Fruit fly (Drosophila melanogaster) whole organism, embryonic: ENCODE data around the gene CG9839.

ENCODE experiments used
- Adf1 ChIP-seq: fragments of 200-800 bp; sonication (Bioruptor generic); IDR thresholded peaks from 2 replicates; pipeline ENCODE4 v1.3.6; 2022; ENCODE audit warnings: missing biosample characterization, missing genetic modification characterization
- CG1024 ChIP-seq: fragments of 200-800 bp; sonication (Bioruptor generic); IDR thresholded peaks from 2 replicates; pipeline ENCODE4 v1.3.6; 2022; ENCODE audit warnings: missing biosample characterization, missing genetic modification characterization
- CG10543 ChIP-seq: fragments of 200-800 bp; sonication (Bioruptor generic); optimal IDR thresholded peaks from 3 replicates; lab custom pipeline; 2017; ENCODE audit warnings: missing biosample characterization, mild to moderate bottlenecking, missing genetic modification characterization, moderate library complexity
- CG11456 ChIP-seq: fragments of 200-800 bp; sonication (Bioruptor generic); IDR thresholded peaks from 3 replicates; pipeline ENCODE4 v1.3.6; 2022; ENCODE audit warnings: missing biosample characterization, missing genetic modification characterization
- CG12071 ChIP-seq: fragments of 200-800 bp; sonication (Bioruptor generic); optimal IDR thresholded peaks from 3 replicates; lab custom pipeline; 2018; ENCODE audit warnings: missing biosample characterization, mild to moderate bottlenecking, missing genetic modification characterization
- CG12942 ChIP-seq: fragments of 200-800 bp; sonication (Bioruptor generic); optimal IDR thresholded peaks from 3 replicates; lab custom pipeline; 2016; ENCODE audit warnings: missing biosample characterization, missing genetic modification characterization
- CG15269 ChIP-seq: fragments of 200-800 bp; sonication (Bioruptor generic); optimal IDR thresholded peaks from 2 replicates; lab custom pipeline; 2018; ENCODE audit warnings: missing biosample characterization, mild to moderate bottlenecking, missing genetic modification characterization, moderate library complexity
- CG1602 ChIP-seq: fragments of 200-800 bp; sonication (Bioruptor generic); optimal IDR thresholded peaks from 3 replicates; lab custom pipeline; 2016; ENCODE audit warnings: missing biosample characterization, missing genetic modification characterization
- CG16815 ChIP-seq: fragments of 200-800 bp; sonication (Bioruptor generic); optimal IDR thresholded peaks from 3 replicates; lab custom pipeline; 2017; ENCODE audit warnings: missing biosample characterization, mild to moderate bottlenecking, missing genetic modification characterization
- CG2129 ChIP-seq: fragments of 200-800 bp; sonication (Bioruptor generic); IDR thresholded peaks from 2 replicates; pipeline ENCODE4 v1.3.6; 2022; ENCODE audit warnings: missing biosample characterization, missing genetic modification characterization; ENCODE audit not compliant: partially characterized antibody
- CG2199 ChIP-seq: fragments of 200-800 bp; sonication (Bioruptor generic); IDR thresholded peaks from 3 replicates; pipeline ENCODE4 v1.3.6; 2022; ENCODE audit warnings: missing biosample characterization, missing genetic modification characterization
- CG33557 ChIP-seq: fragments of 200-800 bp; sonication (Bioruptor generic); optimal IDR thresholded peaks from 2 replicates; lab custom pipeline; 2019; ENCODE audit warnings: missing biosample characterization, mild to moderate bottlenecking, missing genetic modification characterization, moderate library complexity
- CG34376 ChIP-seq: fragments of 200-800 bp; sonication (Bioruptor generic); optimal IDR thresholded peaks from 2 replicates; lab custom pipeline; 2018; ENCODE audit warnings: missing biosample characterization, mild to moderate bottlenecking, missing genetic modification characterization
- CG3838 ChIP-seq: fragments of 200-800 bp; sonication (Bioruptor generic); optimal IDR thresholded peaks from 3 replicates; lab custom pipeline; 2016; ENCODE audit warnings: missing biosample characterization, missing genetic modification characterization
- CG5180 ChIP-seq: fragments of 200-800 bp; sonication (Bioruptor generic); optimal IDR thresholded peaks from 3 replicates; lab custom pipeline; 2017; ENCODE audit warnings: missing biosample characterization, missing genetic modification characterization, mild to moderate bottlenecking, moderate library complexity, missing genetic modification reagents
- CG6683 ChIP-seq: fragments of 200-800 bp; sonication (Bioruptor generic); optimal IDR thresholded peaks from 2 replicates; lab custom pipeline; 2017; ENCODE audit warnings: missing biosample characterization, mild to moderate bottlenecking, missing genetic modification characterization, missing genetic modification reagents
- CG6765 ChIP-seq: fragments of 200-800 bp; sonication (Bioruptor generic); optimal IDR thresholded peaks from 3 replicates; lab custom pipeline; 2017; ENCODE audit warnings: missing biosample characterization, mild to moderate bottlenecking, missing genetic modification characterization
- CG7786 ChIP-seq: fragments of 200-800 bp; sonication (Bioruptor generic); optimal IDR thresholded peaks from 2 replicates; lab custom pipeline; 2016; ENCODE audit warnings: missing biosample characterization, missing genetic modification characterization
- CG8290 ChIP-seq, 3 experiments: fragments of 200-800 bp; sonication (Bioruptor generic); optimal IDR thresholded peaks; 2 replicates each; lab custom pipeline; 2016 to 2019; ENCODE audit warnings: missing biosample characterization in 3 of 3, missing genetic modification characterization in 3 of 3, mild to moderate bottlenecking in 2 of 3, moderate library complexity in 1 of 3
- CG8388 ChIP-seq: fragments of 200-800 bp; sonication (Bioruptor generic); optimal IDR thresholded peaks from 2 replicates; lab custom pipeline; 2019; ENCODE audit warnings: missing biosample characterization, mild to moderate bottlenecking, missing genetic modification characterization, moderate library complexity
- CG8924 ChIP-seq: fragments of 200-800 bp; optimal IDR thresholded peaks from 3 replicates; lab custom pipeline; 2019; ENCODE audit warnings: missing biosample characterization, mild to moderate bottlenecking, missing genetic modification characterization, moderate library complexity
- CG9215 ChIP-seq: fragments of 200-800 bp; sonication (Bioruptor generic); IDR thresholded peaks from 2 replicates; pipeline ENCODE4 v1.3.6; 2022; ENCODE audit warnings: missing biosample characterization, missing genetic modification characterization
- Dek ChIP-seq: fragments of 200-800 bp; sonication (Bioruptor generic); optimal IDR thresholded peaks from 3 replicates; lab custom pipeline; 2019; ENCODE audit warnings: missing biosample characterization, mild to moderate bottlenecking, missing genetic modification characterization, moderate library complexity
- E2f2 ChIP-seq: fragments of 200-800 bp; sonication (Bioruptor generic); IDR thresholded peaks from 2 replicates; pipeline ENCODE4 v1.3.6; 2022; ENCODE audit warnings: missing biosample characterization, missing genetic modification characterization
- Max ChIP-seq: fragments of 200-800 bp; sonication (Bioruptor generic); optimal IDR thresholded peaks from 2 replicates; lab custom pipeline; 2016; ENCODE audit warnings: missing biosample characterization, mild to moderate bottlenecking, missing genetic modification characterization
- Med ChIP-seq: fragments of 200-800 bp; sonication (Bioruptor generic); peaks from one replicate; lab custom pipeline; 2016; ENCODE audit warnings: missing biosample characterization, missing genetic modification characterization, mild to moderate bottlenecking, inconsistent platforms, moderate library complexity
- NC2β ChIP-seq: fragments of 200-800 bp; sonication (Bioruptor generic); optimal IDR thresholded peaks from 2 replicates; lab custom pipeline; 2016; ENCODE audit warnings: missing biosample characterization, missing genetic modification characterization
- Rx ChIP-seq: fragments of 200-800 bp; sonication (Bioruptor generic); IDR thresholded peaks from 2 replicates; pipeline ENCODE4 v1.3.6; 2022; ENCODE audit warnings: missing biosample characterization, missing genetic modification characterization
- TFAM ChIP-seq: fragments of 200-800 bp; sonication (Bioruptor generic); optimal IDR thresholded peaks from 2 replicates; lab custom pipeline; 2017; ENCODE audit warnings: missing biosample characterization, missing genetic modification characterization, inconsistent platforms
- Tbp ChIP-seq: fragments of >200 bp; optimal IDR thresholded peaks from 2 replicates; lab custom pipeline; 2018; ENCODE audit warnings: missing biosample characterization, missing genetic modification characterization
- Xbp1 ChIP-seq: fragments of 200-800 bp; sonication (Bioruptor generic); optimal IDR thresholded peaks from 3 replicates; lab custom pipeline; 2016; ENCODE audit warnings: missing biosample characterization, mild to moderate bottlenecking, missing genetic modification characterization
- al ChIP-seq: fragments of 200-800 bp; sonication (Bioruptor generic); IDR thresholded peaks from 2 replicates; pipeline ENCODE4 v1.3.6; 2022; ENCODE audit warnings: missing biosample characterization, missing genetic modification characterization
- cg ChIP-seq: fragments of 200-800 bp; sonication (Bioruptor generic); optimal IDR thresholded peaks from 3 replicates; lab custom pipeline; 2019; ENCODE audit warnings: missing biosample characterization, mild to moderate bottlenecking, missing genetic modification characterization, moderate library complexity
- chinmo ChIP-seq: fragments of 200-800 bp; sonication (Bioruptor generic); IDR thresholded peaks from 4 replicates; pipeline ENCODE4 v1.3.6; 2022; ENCODE audit warnings: missing biosample characterization, missing genetic modification characterization; ENCODE audit not compliant: partially characterized antibody
- exex ChIP-seq: fragments of 200-800 bp; sonication (Bioruptor generic); optimal IDR thresholded peaks from 4 replicates; lab custom pipeline; 2018; ENCODE audit warnings: missing biosample characterization, mild to moderate bottlenecking, missing genetic modification characterization, moderate library complexity
- ftz-f1 ChIP-seq: fragments of 200-800 bp; sonication (Bioruptor generic); optimal IDR thresholded peaks from 2 replicates; lab custom pipeline; 2016; ENCODE audit warnings: missing biosample characterization, missing genetic modification characterization
- hb ChIP-seq: fragments of 200-800 bp; sonication (Bioruptor generic); IDR thresholded peaks from 3 replicates; pipeline ENCODE4 v1.3.6; 2022; ENCODE audit warnings: missing biosample characterization, missing genetic modification characterization; ENCODE audit not compliant: partially characterized antibody
- mirr ChIP-seq: fragments of 200-800 bp; sonication (Bioruptor generic); optimal IDR thresholded peaks from 3 replicates; lab custom pipeline; 2018; ENCODE audit warnings: missing biosample characterization, mild to moderate bottlenecking, missing genetic modification characterization
- nau ChIP-seq: fragments of 200-800 bp; sonication (Bioruptor generic); optimal IDR thresholded peaks from 3 replicates; lab custom pipeline; 2017; ENCODE audit warnings: missing biosample characterization, mild to moderate bottlenecking, missing genetic modification characterization, missing genetic modification reagents
- oc ChIP-seq: fragments of 200-800 bp; sonication (Bioruptor generic); optimal IDR thresholded peaks from 2 replicates; lab custom pipeline; 2018; ENCODE audit warnings: missing biosample characterization, mild to moderate bottlenecking, missing genetic modification characterization, moderate library complexity
- odd ChIP-seq: fragments of 200-800 bp; sonication (Bioruptor generic); optimal IDR thresholded peaks from 2 replicates; lab custom pipeline; 2017; ENCODE audit warnings: missing biosample characterization, mild to moderate bottlenecking, missing genetic modification characterization
- sqz ChIP-seq: fragments of 200-800 bp; sonication (Bioruptor generic); optimal IDR thresholded peaks from 3 replicates; lab custom pipeline; 2018; ENCODE audit warnings: missing biosample characterization, mild to moderate bottlenecking, missing genetic modification characterization
- sug ChIP-seq: fragments of 200-800 bp; optimal IDR thresholded peaks from 2 replicates; lab custom pipeline; 2019; ENCODE audit warnings: missing biosample characterization, mild to moderate bottlenecking, missing genetic modification characterization, moderate library complexity
- tin ChIP-seq: fragments of 200-800 bp; sonication (Bioruptor generic); optimal IDR thresholded peaks from 3 replicates; lab custom pipeline; 2016; ENCODE audit warnings: missing biosample characterization, missing genetic modification characterization
- vnd ChIP-seq: fragments of 200-800 bp; sonication (Bioruptor generic); IDR thresholded peaks from 3 replicates; pipeline ENCODE4 v1.3.6; 2022; ENCODE audit warnings: missing biosample characterization, missing genetic modification characterization; ENCODE audit not compliant: partially characterized antibody
- wor ChIP-seq: fragments of 200-800 bp; sonication (Bioruptor generic); IDR thresholded peaks from 2 replicates; pipeline ENCODE4 v1.3.6; 2022; ENCODE audit warnings: missing biosample characterization, missing genetic modification characterization

The CG9839 gene

DNA sequence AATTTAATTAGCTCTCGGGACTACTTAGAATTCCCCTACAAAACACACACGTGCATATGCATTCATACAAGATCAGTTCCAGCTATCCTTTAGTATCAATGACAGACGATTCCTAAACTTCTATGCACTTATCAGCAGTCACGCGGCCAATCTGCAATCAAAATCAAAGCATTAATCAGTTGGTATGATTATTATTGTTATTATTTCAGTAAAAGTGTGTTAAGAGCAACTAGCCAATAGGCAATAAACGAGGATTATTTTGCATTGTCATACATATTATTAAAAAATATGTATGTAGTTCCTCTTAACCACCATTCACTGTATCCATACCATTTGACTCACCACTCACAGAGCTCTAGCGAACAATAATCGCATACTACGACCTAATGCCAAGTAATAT lies 17.3 kb upstream of the CG9839 start:
- TF ChIP-seq Med (peak; percentile 36), Dek (tag; lab: Kevin White, UChicago) (no peak)

dm6 chr3R:8821623-8822022 lies 16.0 kb upstream of the CG9839 start, which contains the start of gene CG8369:
TSS of gene CG8369 (plus strand) at chr3R:8822008.
- TF ChIP-seq odd (GFP tag; lab: Kevin White, UChicago) (no peak), CG7786 (GFP tag; lab: Kevin White, UChicago) (no peak), CG12942 (GFP tag; lab: Kevin White, UChicago) (no peak), Med (peak; percentile 15), Tbp (GFP tag; lab: Kevin White, UChicago) (no peak), CG16815 (no peak), CG5180 (GFP tag; lab: Kevin White, UChicago) (no peak), sug (tag; lab: Kevin White, UChicago) (peak; percentile 2), cg (GFP tag; lab: Kevin White, UChicago) (peak; percentile 48), E2f2 (0 out of 2 replicates have a peak, but pooled peaks have one; percentile 22), CG1602 (GFP tag; lab: Kevin White, UChicago) (no peak), exex (tag; lab: Kevin White, UChicago) (no peak), CG11456 (GFP tag; lab: Robert Waterston, UW) (no peak), CG6683 (GFP tag; lab: Kevin White, UChicago) (no peak), CG34376 (GFP tag; lab: Kevin White, UChicago) (peak; percentile 54), CG10543 (GFP tag; lab: Kevin White, UChicago) (peak; percentile 17), mirr (GFP tag; lab: Kevin White, UChicago) (peak; percentile 24), chinmo (GFP tag; lab: Robert Waterston, UW) (peak; percentile 48; the same call in 1 of the 4 replicates)
- TF ChIP-seq, all 482 proteins: peak for 8

- TF ChIP-seq CG2129 (no peak), tin (GFP tag; lab: Kevin White, UChicago) (peak; percentile 54), sqz (GFP tag; lab: Kevin White, UChicago) (peak; percentile 48), Max (no peak), NC2β (peak; percentile 81), hb (no peak), vnd (GFP tag; lab: Robert Waterston, UW) (peak; percentile 19; the same call in 1 of the 3 replicates), Rx (GFP tag; lab: Robert Waterston, UW) (no peak), al (GFP tag; lab: Robert Waterston, UW) (0 out of 2 replicates have a peak, but pooled peaks have one; percentile 25), CG8388 (GFP tag; lab: Kevin White, UChicago) (peak; percentile 12), Xbp1 (GFP tag; lab: Kevin White, UChicago) (peak; percentile 58), CG2199 (GFP tag; lab: Robert Waterston, UW) (peak; percentile 95; the same call in 2 of the 3 replicates), Adf1 (GFP tag; lab: Robert Waterston, UW) (peak; percentile 68; the same call in 1 of the 2 replicates), CG8290 (GFP tag; optimal IDR thresholded peaks at IDR 0.05; lab: Kevin White, UChicago) (no peak), CG8290 (tag; optimal IDR thresholded peaks at IDR 0.05; lab: Kevin White, UChicago) (peak in 1 of 2 experiments; percentile 89), TFAM (no peak), nau (GFP tag; lab: Kevin White, UChicago) (no peak), CG9215 (GFP tag; lab: Robert Waterston, UW) (peak; percentile 100), wor (no peak), CG3838 (GFP tag; lab: Kevin White, UChicago) (no peak), CG33557 (GFP tag; lab: Kevin White, UChicago) (peak; percentile 58), ftz-f1 (GFP tag; lab: Kevin White, UChicago) (peak; percentile 77), CG1024 (peak; percentile 77), CG8924 (tag; lab: Kevin White, UChicago) (peak; percentile 84), CG12071 (GFP tag; lab: Kevin White, UChicago) (peak; percentile 71), oc (tag; lab: Kevin White, UChicago) (peak; percentile 67), CG15269 (no peak), CG6765 (GFP tag; lab: Kevin White, UChicago) (peak; percentile 70)
Measured at dm6 chr3R:8820428-8820912, 14.9 kb upstream of the CG9839 start, which contains the start of gene aqz. TSS of gene aqz (minus strand) at chr3R:8820682.
